Worm (Caenorhabditis elegans) whole organism, L4 larva: ENCODE results near the gene cnnm-5.

Experiments used
- F37D6.2 ChIP-seq: sonication (generic microtip); optimal IDR thresholded peaks from 2 replicates; lab custom pipeline; 2016; ENCODE audit warnings: mild to moderate bottlenecking, missing genetic modification characterization, missing compliant biosample characterization
- F49E8.2 ChIP-seq: sonication (generic microtip); optimal IDR thresholded peaks from 2 replicates; lab custom pipeline; 2016; ENCODE audit warnings: missing compliant biosample characterization, mild to moderate bottlenecking, missing genetic modification characterization, borderline replicate concordance
- Y48G9A.11 ChIP-seq: fragments of 200-800 bp; sonication (Bioruptor generic); IDR thresholded peaks from 2 replicates; pipeline ENCODE4 v1.3.6; 2022; ENCODE audit warnings: missing genetic modification reagents, missing genetic modification characterization, missing compliant biosample characterization
- Y5F2A.4 ChIP-seq: fragments of 200-800 bp; sonication (Bioruptor generic); optimal IDR thresholded peaks from 2 replicates; lab custom pipeline; 2018; ENCODE audit warnings: mild to moderate bottlenecking, missing genetic modification characterization, missing compliant biosample characterization
- Y75B8A.6 ChIP-seq: fragments of 200-800 bp; sonication (Bioruptor generic); IDR thresholded peaks from 2 replicates; pipeline ENCODE4 v1.3.6; 2022; ENCODE audit warnings: missing genetic modification reagents, missing genetic modification characterization, missing compliant biosample characterization
- ZK337.2 ChIP-seq: fragments of 200-800 bp; sonication (Bioruptor generic); IDR thresholded peaks from 2 replicates; pipeline ENCODE4 v1.3.6; 2022; ENCODE audit warnings: missing genetic modification reagents, missing genetic modification characterization, missing compliant biosample characterization
- ZK546.5 ChIP-seq, 2 experiments: sonication (generic microtip); optimal IDR thresholded peaks; 2 replicates each; lab custom pipeline; 2017; ENCODE audit warnings: missing biosample characterization in 2 of 2, missing genetic modification characterization in 2 of 2
- aly-2 ChIP-seq: sonication (generic microtip); optimal IDR thresholded peaks from 2 replicates; lab custom pipeline; 2018; ENCODE audit warnings: missing biosample characterization, missing genetic modification characterization
- arid-1 ChIP-seq: fragments of 200-800 bp; sonication (Bioruptor generic); conservative IDR thresholded peaks from 2 replicates; pipeline ENCODE4 v1.3.6; 2022; ENCODE audit warnings: missing genetic modification reagents, missing genetic modification characterization, missing compliant biosample characterization
- ceh-44 ChIP-seq: fragments of 200-800 bp; sonication (Bioruptor generic); IDR thresholded peaks from 2 replicates; pipeline ENCODE4 v1.3.6; 2022; ENCODE audit warnings: missing genetic modification reagents, missing genetic modification characterization, missing compliant biosample characterization
- ceh-62 ChIP-seq: sonication (generic microtip); optimal IDR thresholded peaks from 2 replicates; lab custom pipeline; 2017; ENCODE audit warnings: missing biosample characterization, missing genetic modification characterization
- ceh-82 ChIP-seq: sonication (generic microtip); optimal IDR thresholded peaks from 2 replicates; lab custom pipeline; 2017; ENCODE audit warnings: missing biosample characterization, missing genetic modification characterization
- ces-1 ChIP-seq: fragments of 150-350 bp; sonication (generic microtip); optimal IDR thresholded peaks from 4 replicates; lab custom pipeline; 2014; ENCODE audit warnings: missing biosample characterization, missing genetic modification reagents, missing genetic modification characterization
- daf-12 ChIP-seq: fragments of 150-350 bp; optimal IDR thresholded peaks from 2 replicates; lab custom pipeline; 2014; ENCODE audit warnings: missing biosample characterization, missing genetic modification reagents, missing genetic modification characterization
- daf-16 ChIP-seq, 3 experiments: sonication (generic microtip); optimal IDR thresholded peaks; 2 replicates each; lab custom pipeline; 2016 to 2017; ENCODE audit warnings: missing genetic modification characterization in 3 of 3, missing genetic modification reagents in 3 of 3, mild to moderate bottlenecking in 2 of 3, missing compliant biosample characterization in 2 of 3, missing biosample characterization in 1 of 3, moderate library complexity in 1 of 3
- daf-8 ChIP-seq: fragments of 200-800 bp; sonication (Bioruptor generic); IDR thresholded peaks from 2 replicates; pipeline ENCODE4 v1.3.6; 2022; ENCODE audit warnings: missing genetic modification characterization, missing compliant biosample characterization
- dmd-8 ChIP-seq: fragments of 200-800 bp; sonication (Bioruptor generic); IDR thresholded peaks from 2 replicates; pipeline ENCODE4 v1.3.6; 2022; ENCODE audit warnings: missing genetic modification characterization, missing compliant biosample characterization
- fkh-10 ChIP-seq: fragments of 150-350 bp; optimal IDR thresholded peaks from 2 replicates; lab custom pipeline; 2014; ENCODE audit warnings: missing biosample characterization, missing genetic modification reagents, missing genetic modification characterization
- lin-13 ChIP-seq: fragments of 150-350 bp; optimal IDR thresholded peaks from 2 replicates; lab custom pipeline; 2014; ENCODE audit warnings: missing biosample characterization, missing genetic modification reagents, missing genetic modification characterization
- lin-15B ChIP-seq: fragments of 150-350 bp; sonication (generic microtip); optimal IDR thresholded peaks from 3 replicates; lab custom pipeline; 2014; ENCODE audit warnings: missing biosample characterization, missing genetic modification characterization
- lin-38 ChIP-seq: fragments of 200-800 bp; sonication (Bioruptor generic); IDR thresholded peaks from 2 replicates; pipeline ENCODE4 v1.3.6; 2022; ENCODE audit warnings: missing genetic modification reagents, missing genetic modification characterization, missing compliant biosample characterization
- lin-39 ChIP-seq: fragments of 150-350 bp; optimal IDR thresholded peaks from 2 replicates; lab custom pipeline; 2014; ENCODE audit warnings: missing biosample characterization, missing genetic modification reagents, missing genetic modification characterization
- lir-3 ChIP-seq: sonication (generic microtip); optimal IDR thresholded peaks from 2 replicates; lab custom pipeline; 2016; ENCODE audit warnings: mild to moderate bottlenecking, missing genetic modification characterization, missing compliant biosample characterization
- lsy-2 ChIP-seq, 2 experiments: fragments of 150-350 bp in 1 of 2; sonication (generic microtip) in 1 of 2; optimal IDR thresholded peaks; 2 replicates each; lab custom pipeline; 2014 to 2017; ENCODE audit warnings: missing biosample characterization in 2 of 2, missing genetic modification characterization in 2 of 2
- mdl-1 ChIP-seq, 2 experiments: fragments of 150-350 bp in 1 of 2; sonication (generic microtip) in 1 of 2; optimal IDR thresholded peaks; 2 replicates each; lab custom pipeline; 2014 to 2017; ENCODE audit warnings: missing biosample characterization in 2 of 2, missing genetic modification characterization in 2 of 2
- mdt-29 ChIP-seq: fragments of 200-800 bp; sonication (Bioruptor generic); IDR thresholded peaks from 2 replicates; pipeline ENCODE4 v1.3.6; 2022; ENCODE audit warnings: missing genetic modification reagents, missing genetic modification characterization, missing compliant biosample characterization
- mes-2 ChIP-seq: sonication (generic microtip); optimal IDR thresholded peaks from 2 replicates; lab custom pipeline; 2016; ENCODE audit warnings: missing genotype, mild to moderate bottlenecking, missing genetic modification characterization, missing compliant biosample characterization; ENCODE audit not compliant: poor library complexity, severe bottlenecking
- mxl-3 ChIP-seq: fragments of 200-800 bp; sonication (Bioruptor generic); optimal IDR thresholded peaks from 2 replicates; lab custom pipeline; 2018; ENCODE audit warnings: mild to moderate bottlenecking, missing genetic modification characterization, missing compliant biosample characterization
- nhr-111 ChIP-seq: fragments of 200-800 bp; sonication (Bioruptor generic); optimal IDR thresholded peaks from 2 replicates; lab custom pipeline; 2018; ENCODE audit warnings: mild to moderate bottlenecking, missing genetic modification characterization, missing compliant biosample characterization
- nhr-237 ChIP-seq: sonication (generic microtip); optimal IDR thresholded peaks from 2 replicates; lab custom pipeline; 2017; ENCODE audit warnings: missing biosample characterization, missing genetic modification characterization
- nhr-25 ChIP-seq: sonication (generic microtip); optimal IDR thresholded peaks from 2 replicates; lab custom pipeline; 2017; ENCODE audit warnings: missing genetic modification characterization, mild to moderate bottlenecking, missing compliant biosample characterization, antibody characterized with exemption, moderate library complexity, borderline replicate concordance; ENCODE audit not compliant: insufficient read depth
- nhr-6 ChIP-seq: fragments of 150-350 bp; optimal IDR thresholded peaks from 2 replicates; lab custom pipeline; 2014; ENCODE audit warnings: missing biosample characterization, missing genetic modification characterization
- nhr-77 ChIP-seq: fragments of 150-350 bp; optimal IDR thresholded peaks from 2 replicates; lab custom pipeline; 2014; ENCODE audit warnings: missing biosample characterization, missing genetic modification characterization
- snpc-4 ChIP-seq: fragments of 150-350 bp; optimal IDR thresholded peaks from 2 replicates; lab custom pipeline; 2014; ENCODE audit warnings: missing biosample characterization, missing genetic modification characterization
- spr-1 ChIP-seq: sonication (generic microtip); optimal IDR thresholded peaks from 2 replicates; lab custom pipeline; 2016; ENCODE audit warnings: mild to moderate bottlenecking, missing genetic modification characterization, missing compliant biosample characterization
- spr-3 ChIP-seq: fragments of 200-800 bp; sonication (Bioruptor generic); optimal IDR thresholded peaks from 2 replicates; lab custom pipeline; 2018; ENCODE audit warnings: mild to moderate bottlenecking, missing genetic modification characterization, missing compliant biosample characterization
- tra-1 ChIP-seq: fragments of 200-800 bp; sonication (Bioruptor generic); IDR thresholded peaks from 2 replicates; pipeline ENCODE4 v1.3.6; 2022; ENCODE audit warnings: missing genetic modification reagents, missing genetic modification characterization, missing compliant biosample characterization
- unc-130 ChIP-seq: sonication (generic microtip); optimal IDR thresholded peaks from 2 replicates; lab custom pipeline; 2016; ENCODE audit warnings: missing genetic modification reagents, missing genetic modification characterization, missing compliant biosample characterization
- unc-62 ChIP-seq, 3 experiments: fragments of 150-350 bp in 1 of 3; sonication (generic microtip); optimal IDR thresholded peaks in 2 of 3; peaks in 1 of 3; 1 replicate in 1 of 3; 2 replicates in 2 of 3; lab custom pipeline; 2014 to 2017; ENCODE audit warnings: missing biosample characterization in 3 of 3, missing genetic modification characterization in 3 of 3, missing genetic modification reagents in 3 of 3, missing genotype in 1 of 3
- vab-7 ChIP-seq: fragments of 200-800 bp; sonication (Bioruptor generic); IDR thresholded peaks from 2 replicates; pipeline ENCODE4 v1.3.6; 2022; ENCODE audit warnings: missing genetic modification reagents, missing genetic modification characterization, missing compliant biosample characterization
- zip-11 ChIP-seq: fragments of 200-800 bp; sonication (Bioruptor generic); IDR thresholded peaks from 2 replicates; pipeline ENCODE4 v1.3.6; 2022; ENCODE audit warnings: missing genetic modification characterization, missing compliant biosample characterization
- zip-2 ChIP-seq: fragments of 150-350 bp; optimal IDR thresholded peaks from 2 replicates; lab custom pipeline; 2014; ENCODE audit warnings: missing biosample characterization, missing genetic modification characterization
- ztf-7 ChIP-seq: fragments of 150-350 bp; optimal IDR thresholded peaks from 2 replicates; lab custom pipeline; 2014; ENCODE audit warnings: missing biosample characterization, missing genetic modification characterization

The cnnm-5 gene

DNA sequence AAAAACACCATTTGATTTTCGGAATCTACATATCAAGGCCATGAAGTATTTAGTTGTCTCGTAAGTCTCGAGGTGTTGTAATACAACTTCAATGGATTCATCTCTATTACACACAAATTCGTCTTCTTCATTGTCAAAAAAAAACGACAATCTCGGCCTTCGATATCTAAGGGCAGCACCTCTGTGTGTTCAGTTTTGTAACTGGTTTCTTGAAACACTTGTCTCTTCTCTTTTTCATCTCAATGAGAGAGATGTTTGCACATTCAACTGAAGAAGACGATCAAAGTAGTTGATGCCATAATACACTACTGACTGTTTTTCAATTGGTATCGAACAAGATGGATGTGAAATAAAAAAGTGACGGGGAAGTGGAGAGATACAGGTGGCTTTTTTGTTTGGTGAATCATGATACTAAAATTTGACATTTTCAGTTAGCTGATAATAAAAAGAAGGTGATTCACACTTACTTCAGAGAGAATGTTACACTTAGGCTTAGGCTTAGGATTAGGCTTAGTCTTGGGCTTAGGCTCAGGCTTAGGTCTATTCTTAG is 17.6 kb downstream of the cnnm-5 start (continued):
- TF ChIP-seq ces-1 (GFP tag; lab: Kevin White, UChicago) (no peak), unc-130 (GFP tag; lab: Kevin White, UChicago) (no peak), spr-1 (no peak), Y5F2A.4 (GFP tag; lab: Kevin White, UChicago) (no peak), snpc-4 (tag; lab: Kevin White, UChicago) (no peak), zip-2 (tag; lab: Kevin White, UChicago) (no peak), nhr-237 (tag; lab: Kevin White, UChicago) (no peak), mdl-1 (tag; optimal IDR thresholded peaks at IDR 0.05; lab: Kevin White, UChicago) (no peak), nhr-77 (tag; lab: Kevin White, UChicago) (no peak), F37D6.2 (no peak), dmd-8 (GFP tag; lab: Robert Waterston, UW) (no peak), lin-38 (no peak), mdt-29 (GFP tag; lab: Robert Waterston, UW) (no peak), ztf-7 (no peak), fkh-10 (no peak), lsy-2 (tag; optimal IDR thresholded peaks at IDR 0.05; lab: Kevin White, UChicago) (peak in 1 of 2 experiments; percentile 38), zip-11 (GFP tag; lab: Robert Waterston, UW) (no peak), ceh-82 (no peak), arid-1 (GFP tag; lab: Robert Waterston, UW) (no peak), lin-39 (tag; lab: Kevin White, UChicago) (no peak), spr-3 (GFP tag; lab: Kevin White, UChicago) (no peak), mes-2 (tag; lab: Kevin White, UChicago) (no peak), ceh-62 (no peak), vab-7 (no peak), unc-62 (GFP tag; optimal IDR thresholded peaks at IDR 0.05 in 1 of 2; lab: Kevin White, UChicago) (peak in 1 of 2 experiments; percentile 99), unc-62 (tag; optimal IDR thresholded peaks at IDR 0.05; lab: Kevin White, UChicago) (no peak), daf-16 (GFP tag; optimal IDR thresholded peaks at IDR 0.05; lab: Kevin White, UChicago) (no peak), daf-16 (tag; optimal IDR thresholded peaks at IDR 0.05; lab: Kevin White, UChicago) (no peak), daf-12 (tag; lab: Kevin White, UChicago) (no peak), Y48G9A.11 (GFP tag; lab: Robert Waterston, UW) (no peak), ZK337.2 (GFP tag; lab: Robert Waterston, UW) (no peak), tra-1 (GFP tag; lab: Robert Waterston, UW) (no peak), ZK546.5 (tag; optimal IDR thresholded peaks at IDR 0.05; lab: Kevin White, UChicago) (no peak), nhr-6 (no peak), nhr-111 (GFP tag; lab: Kevin White, UChicago) (no peak), ceh-44 (GFP tag; lab: Robert Waterston, UW) (no peak), lir-3 (no peak), F49E8.2 (tag; lab: Kevin White, UChicago) (no peak), lin-13 (GFP tag; lab: Kevin White, UChicago) (no peak), lin-15B (tag; lab: Kevin White, UChicago) (no peak), Y75B8A.6 (GFP tag; lab: Robert Waterston, UW) (no peak), aly-2 (no peak), mxl-3 (GFP tag; lab: Kevin White, UChicago) (no peak), daf-8 (GFP tag; lab: Robert Waterston, UW) (no peak), nhr-25 (tag; lab: Kevin White, UChicago) (peak; percentile 22)
- TF ChIP-seq, all 104 proteins: peak for 9
